Fruit fly (Drosophila melanogaster): ENCODE results near the gene Wdr37.

The Wdr37 gene

dm6 chr3R:18448059-18448979, 45.8 kb upstream of the Wdr37 start (continued):
- TF ChIP-seq CG11560 (tag; IDR thresholded peaks at IDR 0.05) (no peak), Lpt (GFP tag; optimal IDR thresholded peaks at IDR 0.05) (no peak), CG32767 (GFP tag; IDR thresholded peaks at IDR 0.05) (no peak), CG12219 (GFP tag; optimal IDR thresholded peaks at IDR 0.05) (no peak), CoRest (tag; optimal IDR thresholded peaks at IDR 0.05) (peak; percentile 34), HLH3B (GFP tag; IDR thresholded peaks at IDR 0.05) (no peak), eve (GFP tag; optimal IDR thresholded peaks at IDR 0.05) (no peak), Doc3 (GFP tag; IDR thresholded peaks at IDR 0.05; ENCODE audit: partially characterized antibody) (no peak), CG11723 (GFP tag; optimal IDR thresholded peaks at IDR 0.05) (no peak), Hmr (GFP tag; optimal IDR thresholded peaks at IDR 0.05) (peak; percentile 76), CG10565 (GFP tag; optimal IDR thresholded peaks at IDR 0.05) (no peak), bbx (GFP tag; IDR thresholded peaks at IDR 0.05; ENCODE audit: partially characterized antibody) (no peak), CG6765 (GFP tag; optimal IDR thresholded peaks at IDR 0.05) (no peak), CG12391 (tag; optimal IDR thresholded peaks at IDR 0.05) (no peak), dmrt99B (tag; optimal IDR thresholded peaks at IDR 0.05) (no peak), CG15269 (tag; optimal IDR thresholded peaks at IDR 0.05) (no peak), Nf-YC (tag; optimal IDR thresholded peaks at IDR 0.05) (no peak), CG3995 (GFP tag; optimal IDR thresholded peaks at IDR 0.05) (peak; percentile 41), ci (GFP tag; IDR thresholded peaks at IDR 0.05) (no peak), CG10959 (GFP tag; IDR thresholded peaks at IDR 0.05) (no peak), ab (GFP tag; optimal IDR thresholded peaks at IDR 0.05) (no peak), ac (GFP tag; optimal IDR thresholded peaks at IDR 0.05) (no peak), CG15479 (GFP tag; optimal IDR thresholded peaks at IDR 0.05) (no peak), fd64A (GFP tag; optimal IDR thresholded peaks at IDR 0.05) (no peak), danr (GFP tag; IDR thresholded peaks at IDR 0.05) (no peak), abd-A (tag; optimal IDR thresholded peaks at IDR 0.05) (no peak), Scr (GFP tag; IDR thresholded peaks at IDR 0.05; ENCODE audit: partially characterized antibody) (no peak), Six4 (GFP tag; optimal IDR thresholded peaks at IDR 0.05) (no peak), vvl (GFP tag; IDR thresholded peaks at IDR 0.05) (no peak), CG15514 (GFP tag; optimal IDR thresholded peaks at IDR 0.05) (no peak), CG16779 (GFP tag; IDR thresholded peaks at IDR 0.05) (no peak), BEAF-32 (GFP tag; optimal IDR thresholded peaks at IDR 0.05) (no peak), zfh1 (GFP tag; IDR thresholded peaks at IDR 0.05) (no peak), NC2α (GFP tag; optimal IDR thresholded peaks at IDR 0.05) (no peak), sqz (GFP tag; optimal IDR thresholded peaks at IDR 0.05) (no peak), Hand (GFP tag; optimal IDR thresholded peaks at IDR 0.05) (no peak), CG8290 (GFP tag; optimal IDR thresholded peaks at IDR 0.05) (no peak), CG8290 (tag; optimal IDR thresholded peaks at IDR 0.05) (no peak), Nf-YB (GFP tag; optimal IDR thresholded peaks at IDR 0.05) (no peak), Sin3A (optimal IDR thresholded peaks at IDR 0.05) (no peak), Stat92E (GFP tag; optimal IDR thresholded peaks at IDR 0.05) (no peak), odd (GFP tag; optimal IDR thresholded peaks at IDR 0.05) (no peak), CG10267 (tag; optimal IDR thresholded peaks at IDR 0.05) (no peak), D (optimal IDR thresholded peaks at IDR 0.05) (no peak), D (GFP tag; optimal IDR thresholded peaks at IDR 0.05) (no peak), repo (GFP tag; optimal IDR thresholded peaks at IDR 0.05) (no peak), CG4404 (GFP tag; IDR thresholded peaks at IDR 0.05) (no peak), jigr1 (GFP tag; IDR thresholded peaks at IDR 0.05) (no peak), CG13123 (GFP tag; optimal IDR thresholded peaks at IDR 0.05) (no peak), Taf1 (GFP tag; IDR thresholded peaks at IDR 0.05) (0 out of 2 replicates have a peak, but pooled peaks have one; percentile 36)
